Worm (Caenorhabditis elegans) whole organism, young adult: ENCODE measurements around the gene ubc-15.
A peak's percentile ranks its signal among the peaks of the same experiment; 100 is the strongest.

Source experiments
- B0019.2 ChIP-seq: fragments of 200-800 bp; sonication (Bioruptor generic); conservative IDR thresholded peaks from 2 replicates; pipeline ENCODE4 v1.3.6; 2022; ENCODE audit warnings: missing genetic modification reagents, missing genetic modification characterization, missing compliant biosample characterization
- B0035.1 ChIP-seq: sonication (generic microtip); optimal IDR thresholded peaks from 2 replicates; lab custom pipeline; 2016; ENCODE audit warnings: missing genetic modification characterization, mild to moderate bottlenecking, missing compliant biosample characterization, missing genotype, missing genetic modification reagents
- B0261.1 ChIP-seq: sonication (generic microtip); optimal IDR thresholded peaks from 2 replicates; lab custom pipeline; 2016; ENCODE audit warnings: mild to moderate bottlenecking, missing genetic modification characterization, moderate library complexity, missing compliant biosample characterization
- B0336.3 ChIP-seq: fragments of 200-800 bp; sonication (Bioruptor generic); IDR thresholded peaks from 2 replicates; pipeline ENCODE4 v1.3.6; 2022; ENCODE audit warnings: missing genetic modification characterization, missing compliant biosample characterization
- D2030.7 ChIP-seq: fragments of 200-800 bp; sonication (Bioruptor generic); IDR thresholded peaks from 2 replicates; pipeline ENCODE4 v1.3.6; 2022; ENCODE audit warnings: missing genetic modification reagents, missing genetic modification characterization, missing compliant biosample characterization
- F10E7.11 ChIP-seq: sonication (generic microtip); optimal IDR thresholded peaks from 2 replicates; lab custom pipeline; 2017; ENCODE audit warnings: mild to moderate bottlenecking, missing genetic modification characterization, moderate library complexity, missing compliant biosample characterization
- F23B12.7 ChIP-seq: sonication (generic microtip); optimal IDR thresholded peaks from 2 replicates; lab custom pipeline; 2017; ENCODE audit warnings: missing genetic modification characterization, mild to moderate bottlenecking, missing compliant biosample characterization, antibody characterized with exemption, moderate library complexity; ENCODE audit not compliant: insufficient read depth
- F33H1.4 ChIP-seq: fragments of 200-800 bp; sonication (Bioruptor generic); IDR thresholded peaks from 2 replicates; pipeline ENCODE4 v1.3.6; 2022; ENCODE audit warnings: missing genetic modification reagents, missing genetic modification characterization, missing compliant biosample characterization
- F49E8.2 ChIP-seq: sonication (generic microtip); optimal IDR thresholded peaks from 3 replicates; lab custom pipeline; 2017; ENCODE audit warnings: missing genetic modification characterization, mild to moderate bottlenecking, missing compliant biosample characterization, antibody characterized with exemption, moderate library complexity; ENCODE audit not compliant: insufficient read depth
- F52B5.7 ChIP-seq: sonication (generic microtip); optimal IDR thresholded peaks from 2 replicates; lab custom pipeline; 2016; ENCODE audit warnings: mild to moderate bottlenecking, missing genetic modification characterization, missing compliant biosample characterization
- K11D2.4 ChIP-seq: fragments of 200-800 bp; sonication (Bioruptor generic); IDR thresholded peaks from 2 replicates; pipeline ENCODE4 v1.3.6; 2022; ENCODE audit warnings: missing genetic modification reagents, missing genetic modification characterization, missing compliant biosample characterization
- K12H6.12 ChIP-seq: fragments of 200-800 bp; sonication (Bioruptor generic); optimal IDR thresholded peaks from 2 replicates; lab custom pipeline; 2018; ENCODE audit warnings: mild to moderate bottlenecking, missing genetic modification characterization, missing compliant biosample characterization
- attf-3 ChIP-seq: fragments of 200-800 bp; sonication (Bioruptor generic); conservative IDR thresholded peaks from 2 replicates; pipeline ENCODE4 v1.3.6; 2022; ENCODE audit warnings: missing genetic modification reagents, missing genetic modification characterization, missing compliant biosample characterization
- cebp-1 ChIP-seq, 2 experiments: fragments of 200-800 bp in 1 of 2; sonication (Bioruptor generic) in 1 of 2; sonication (generic microtip) in 1 of 2; IDR thresholded peaks in 1 of 2; optimal IDR thresholded peaks in 1 of 2; 2 replicates each; pipeline versions ENCODE4 v1.3.6 to Lab custom; 2017 to 2022; ENCODE audit warnings: missing compliant biosample characterization in 2 of 2, missing genetic modification characterization in 2 of 2, mild to moderate bottlenecking in 1 of 2, missing genetic modification reagents in 1 of 2, moderate library complexity in 1 of 2
- ceh-27 ChIP-seq: fragments of 200-800 bp; sonication (Bioruptor generic); optimal IDR thresholded peaks from 2 replicates; lab custom pipeline; 2018; ENCODE audit warnings: mild to moderate bottlenecking, missing genetic modification characterization, moderate library complexity, missing compliant biosample characterization
- ceh-40 ChIP-seq: fragments of 200-800 bp; sonication (Bioruptor generic); IDR thresholded peaks from 2 replicates; pipeline ENCODE4 v1.3.6; 2022; ENCODE audit warnings: missing genetic modification characterization, missing compliant biosample characterization
- ceh-79 ChIP-seq: sonication (generic microtip); optimal IDR thresholded peaks from 2 replicates; lab custom pipeline; 2017; ENCODE audit warnings: mild to moderate bottlenecking, missing genetic modification characterization, missing compliant biosample characterization
- ceh-91 ChIP-seq: fragments of 200-800 bp; sonication (Bioruptor generic); IDR thresholded peaks from 2 replicates; pipeline ENCODE4 v1.3.6; 2022; ENCODE audit warnings: missing genetic modification reagents, missing genetic modification characterization, missing compliant biosample characterization
- die-1 ChIP-seq: sonication (generic microtip); optimal IDR thresholded peaks from 2 replicates; lab custom pipeline; 2016; ENCODE audit warnings: missing genotype, mild to moderate bottlenecking, missing genetic modification characterization, missing compliant biosample characterization
- efl-1 ChIP-seq: fragments of 150-350 bp; optimal IDR thresholded peaks from 2 replicates; lab custom pipeline; 2014; ENCODE audit warnings: missing biosample characterization, missing genetic modification reagents, missing genetic modification characterization
- egl-44 ChIP-seq: fragments of 200-800 bp; sonication (Bioruptor generic); IDR thresholded peaks from 2 replicates; pipeline ENCODE4 v1.3.6; 2022; ENCODE audit warnings: missing genetic modification reagents, missing genetic modification characterization, missing compliant biosample characterization
- egrh-3 ChIP-seq: fragments of 200-800 bp; sonication (Bioruptor generic); IDR thresholded peaks from 2 replicates; pipeline ENCODE4 v1.3.6; 2022; ENCODE audit warnings: missing genetic modification reagents, missing genetic modification characterization, missing compliant biosample characterization
- hlh-12 ChIP-seq: sonication (generic microtip); optimal IDR thresholded peaks from 2 replicates; lab custom pipeline; 2016; ENCODE audit warnings: missing genetic modification characterization, missing compliant biosample characterization
- hmg-1.2 ChIP-seq: fragments of 200-800 bp; sonication (Bioruptor generic); IDR thresholded peaks from 2 replicates; pipeline ENCODE4 v1.3.6; 2022; ENCODE audit warnings: missing genetic modification reagents, missing genetic modification characterization, missing compliant biosample characterization
- let-607 ChIP-seq, 2 experiments: fragments of 200-800 bp in 1 of 2; sonication (Bioruptor generic) in 1 of 2; sonication (generic microtip) in 1 of 2; optimal IDR thresholded peaks; 2 replicates each; lab custom pipeline; 2016 to 2018; ENCODE audit warnings: mild to moderate bottlenecking in 2 of 2, missing compliant biosample characterization in 2 of 2, missing genetic modification characterization in 2 of 2, moderate library complexity in 2 of 2, missing genotype in 1 of 2
- lin-54 ChIP-seq: fragments of 200-800 bp; sonication (Bioruptor generic); optimal IDR thresholded peaks from 2 replicates; lab custom pipeline; 2018; ENCODE audit warnings: mild to moderate bottlenecking, missing genetic modification characterization, missing compliant biosample characterization
- lir-1 ChIP-seq: fragments of 200-800 bp; sonication (Bioruptor generic); conservative IDR thresholded peaks from 2 replicates; pipeline ENCODE4 v1.3.6; 2022; ENCODE audit warnings: missing genetic modification reagents, missing genetic modification characterization, missing compliant biosample characterization
- lsl-1 ChIP-seq: fragments of 200-800 bp; sonication (Bioruptor generic); optimal IDR thresholded peaks from 2 replicates; lab custom pipeline; 2018; ENCODE audit warnings: mild to moderate bottlenecking, missing genetic modification characterization, moderate library complexity, missing compliant biosample characterization
- lsy-27 ChIP-seq: sonication (generic microtip); optimal IDR thresholded peaks from 2 replicates; lab custom pipeline; 2017; ENCODE audit warnings: missing genetic modification characterization, mild to moderate bottlenecking, missing compliant biosample characterization, antibody characterized with exemption, missing genotype, borderline replicate concordance; ENCODE audit not compliant: insufficient read depth
- madf-10 ChIP-seq: sonication (generic microtip); optimal IDR thresholded peaks from 2 replicates; lab custom pipeline; 2016; ENCODE audit warnings: mild to moderate bottlenecking, missing genetic modification characterization, missing compliant biosample characterization
- mcd-1 ChIP-seq: fragments of 200-800 bp; sonication (Bioruptor generic); IDR thresholded peaks from 2 replicates; pipeline ENCODE4 v1.3.6; 2022; ENCODE audit warnings: missing genetic modification reagents, missing genetic modification characterization, missing compliant biosample characterization
- mes-4 ChIP-seq: sonication (generic microtip); optimal IDR thresholded peaks from 2 replicates; lab custom pipeline; 2016; ENCODE audit warnings: missing genotype, missing genetic modification characterization, missing compliant biosample characterization
- nfya-2 ChIP-seq: fragments of 200-800 bp; sonication (Bioruptor generic); IDR thresholded peaks from 2 replicates; pipeline ENCODE4 v1.3.6; 2022; ENCODE audit warnings: missing genetic modification reagents, missing genetic modification characterization, missing compliant biosample characterization
- nhr-80 ChIP-seq: sonication (generic microtip); optimal IDR thresholded peaks from 2 replicates; lab custom pipeline; 2016; ENCODE audit warnings: missing genetic modification characterization, missing compliant biosample characterization
- sea-2 ChIP-seq: fragments of 200-800 bp; sonication (Bioruptor generic); IDR thresholded peaks from 2 replicates; pipeline ENCODE4 v1.3.6; 2022; ENCODE audit warnings: missing genetic modification characterization, missing compliant biosample characterization
- snpc-1.1 ChIP-seq: sonication (generic microtip); optimal IDR thresholded peaks from 2 replicates; lab custom pipeline; 2017; ENCODE audit warnings: missing genetic modification characterization, mild to moderate bottlenecking, missing compliant biosample characterization, antibody characterized with exemption, moderate library complexity, missing genotype, missing genetic modification reagents; ENCODE audit not compliant: insufficient read depth
- snpc-1.3 ChIP-seq: sonication (generic microtip); optimal IDR thresholded peaks from 2 replicates; lab custom pipeline; 2017; ENCODE audit warnings: missing genetic modification characterization, mild to moderate bottlenecking, missing compliant biosample characterization, antibody characterized with exemption, moderate library complexity, missing genotype, missing genetic modification reagents; ENCODE audit not compliant: insufficient read depth
- sptf-2 ChIP-seq: fragments of 200-800 bp; sonication (Bioruptor generic); optimal IDR thresholded peaks from 2 replicates; lab custom pipeline; 2018; ENCODE audit warnings: mild to moderate bottlenecking, missing genetic modification characterization, missing compliant biosample characterization
- tbp1 ChIP-seq: fragments of 200-800 bp; sonication (Bioruptor generic); optimal IDR thresholded peaks from 2 replicates; lab custom pipeline; 2018; ENCODE audit warnings: mild to moderate bottlenecking, missing genetic modification characterization, missing compliant biosample characterization
- zfh-2 ChIP-seq: fragments of 200-800 bp; sonication (Bioruptor generic); conservative IDR thresholded peaks from 2 replicates; pipeline ENCODE4 v1.3.6; 2022; ENCODE audit warnings: missing genetic modification reagents, missing genetic modification characterization, missing compliant biosample characterization
- ztf-25 ChIP-seq: fragments of 200-800 bp; sonication (Bioruptor generic); IDR thresholded peaks from 2 replicates; pipeline ENCODE4 v1.3.6; 2022; ENCODE audit warnings: missing genetic modification reagents, missing genetic modification characterization, missing compliant biosample characterization
- ztf-6 ChIP-seq: fragments of 200-800 bp; sonication (Bioruptor generic); IDR thresholded peaks from 2 replicates; pipeline ENCODE4 v1.3.6; 2022; ENCODE audit warnings: missing genetic modification reagents, missing genetic modification characterization, missing compliant biosample characterization

Gene ubc-15

ce11 chrII:2861385-2862099 lies 51.9 kb downstream of the ubc-15 start (continued):
- peak; percentile 77 for TF ChIP-seq egrh-3 (GFP tag; lab: Robert Waterston, UW)
- TF ChIP-seq lsl-1, result peak; percentile 45
- TF ChIP-seq K12H6.12 (tag; lab: Kevin White, UChicago), result no peak
- TF ChIP-seq F49E8.2 (tag; lab: Kevin White, UChicago), result peak; percentile 15
- TF ChIP-seq ztf-25 (GFP tag; lab: Robert Waterston, UW), result peak; percentile 46; the same call in 1 of the 2 replicates
- TF ChIP-seq attf-3 (GFP tag; lab: Robert Waterston, UW), result no peak
- TF ChIP-seq zfh-2, result peak; percentile 61
- peak in 1 of 2 experiments; percentile 11 for TF ChIP-seq let-607 (tag; optimal IDR thresholded peaks at IDR 0.05; lab: Kevin White, UChicago)
- TF ChIP-seq K11D2.4 (GFP tag; lab: Robert Waterston, UW), result no peak
- TF ChIP-seq B0019.2 (GFP tag; lab: Robert Waterston, UW), result no peak
- 0 out of 2 replicates have a peak, but pooled peaks have one; percentile 17 for TF ChIP-seq F33H1.4 (GFP tag; lab: Robert Waterston, UW)
- no peak for TF ChIP-seq ceh-79 (tag; lab: Kevin White, UChicago)
- TF ChIP-seq B0035.1 (tag; lab: Kevin White, UChicago), result no peak
- TF ChIP-seq tbp1 (GFP tag; lab: Kevin White, UChicago), result peak; percentile 90
- TF ChIP-seq F10E7.11 (tag; lab: Kevin White, UChicago), result no peak
- no peak for TF ChIP-seq efl-1 (GFP tag; lab: Kevin White, UChicago)
- TF ChIP-seq mes-4 (tag; lab: Kevin White, UChicago), result no peak
- no peak for TF ChIP-seq cebp-1 (GFP tag; IDR thresholded peaks at IDR 0.05; lab: Robert Waterston, UW)
- TF ChIP-seq cebp-1 (tag; optimal IDR thresholded peaks at IDR 0.05; lab: Kevin White, UChicago), result peak; percentile 40
- no peak for TF ChIP-seq sea-2 (GFP tag; lab: Robert Waterston, UW)
- TF ChIP-seq hlh-12 (tag; lab: Kevin White, UChicago), result no peak
- no peak for TF ChIP-seq ceh-40 (GFP tag; lab: Robert Waterston, UW)
- TF ChIP-seq ceh-27 (GFP tag; lab: Kevin White, UChicago), result no peak
- peak; percentile 18 for TF ChIP-seq madf-10 (tag; lab: Kevin White, UChicago)
- no peak for TF ChIP-seq nfya-2 (GFP tag; lab: Robert Waterston, UW)
- peak; percentile 4 for TF ChIP-seq snpc-1.1
- TF ChIP-seq F52B5.7 (tag; lab: Kevin White, UChicago), result peak; percentile 48
- peak; percentile 73 for TF ChIP-seq die-1
- peak; percentile 31 for TF ChIP-seq lin-54 (GFP tag; lab: Kevin White, UChicago)
- peak; percentile 66 for TF ChIP-seq hmg-1.2
- TF ChIP-seq D2030.7, result peak; percentile 78
- TF ChIP-seq lsy-27 (tag; lab: Kevin White, UChicago), result no peak
- no peak for TF ChIP-seq sptf-2
- TF ChIP-seq egl-44, result peak; percentile 83; the same call in 1 of the 2 replicates
- peak; percentile 30 for TF ChIP-seq snpc-1.3 (tag; lab: Kevin White, UChicago)
- peak; percentile 57 for TF ChIP-seq mcd-1 (GFP tag; lab: Robert Waterston, UW)
- peak; percentile 83 for TF ChIP-seq B0261.1
- no peak for TF ChIP-seq ztf-6
- TF ChIP-seq lir-1 (GFP tag; lab: Robert Waterston, UW), result no peak
- peak; percentile 11 for TF ChIP-seq nhr-80
- peak; percentile 56; the same call in 1 of the 2 replicates for TF ChIP-seq B0336.3
- TF ChIP-seq F23B12.7 (tag; lab: Kevin White, UChicago), result peak; percentile 31
- 0 out of 2 replicates have a peak, but pooled peaks have one; percentile 39 for TF ChIP-seq ceh-91 (GFP tag; lab: Robert Waterston, UW)
- TF ChIP-seq, all 124 proteins: peak for 40
